Fruit fly (Drosophila melanogaster) whole organism, embryonic: ENCODE data around the gene waw.

ENCODE experiments used
- Antp ChIP-seq: fragments of 200-800 bp; sonication (Bioruptor generic); optimal IDR thresholded peaks from 3 replicates; lab custom pipeline; 2016; ENCODE audit warnings: missing biosample characterization, missing genetic modification characterization
- B-H2 ChIP-seq: fragments of 200-800 bp; sonication (Bioruptor generic); optimal IDR thresholded peaks from 2 replicates; lab custom pipeline; 2018; ENCODE audit warnings: missing biosample characterization, mild to moderate bottlenecking, missing genetic modification characterization
- BtbVII ChIP-seq: fragments of 200-800 bp; sonication (Bioruptor generic); optimal IDR thresholded peaks from 3 replicates; lab custom pipeline; 2017; ENCODE audit warnings: missing biosample characterization, mild to moderate bottlenecking, missing genetic modification characterization
- CG10147 ChIP-seq: fragments of 200-800 bp; sonication (Bioruptor generic); optimal IDR thresholded peaks from 2 replicates; lab custom pipeline; 2019; ENCODE audit warnings: missing biosample characterization, mild to moderate bottlenecking, missing genetic modification characterization, moderate library complexity
- CG10959 ChIP-seq: fragments of 200-800 bp; sonication (Bioruptor generic); IDR thresholded peaks from 2 replicates; pipeline ENCODE4 v1.3.6; 2022; ENCODE audit warnings: missing biosample characterization, missing genetic modification characterization
- CG11093 ChIP-seq: fragments of 200-800 bp; sonication (Bioruptor generic); IDR thresholded peaks from 3 replicates; pipeline ENCODE4 v1.3.6; 2022; ENCODE audit warnings: missing biosample characterization, missing genetic modification characterization
- CG11398 ChIP-seq: fragments of 200-800 bp; sonication (Bioruptor generic); optimal IDR thresholded peaks from 2 replicates; lab custom pipeline; 2016; ENCODE audit warnings: missing biosample characterization, missing genetic modification characterization
- CG11456 ChIP-seq: fragments of 200-800 bp; sonication (Bioruptor generic); IDR thresholded peaks from 3 replicates; pipeline ENCODE4 v1.3.6; 2022; ENCODE audit warnings: missing biosample characterization, missing genetic modification characterization
- CG11560 ChIP-seq: fragments of 200-800 bp; sonication (Bioruptor generic); IDR thresholded peaks from 3 replicates; pipeline ENCODE4 v1.3.6; 2022; ENCODE audit warnings: missing biosample characterization, missing genetic modification characterization
- CG12744 ChIP-seq: fragments of 200-800 bp; sonication (Bioruptor generic); optimal IDR thresholded peaks from 2 replicates; lab custom pipeline; 2016; ENCODE audit warnings: missing biosample characterization, missing genetic modification characterization
- CG13123 ChIP-seq: fragments of 200-800 bp; sonication (Bioruptor generic); optimal IDR thresholded peaks from 2 replicates; lab custom pipeline; 2016; ENCODE audit warnings: missing biosample characterization, missing genetic modification characterization
- CG14860 ChIP-seq: fragments of 200-800 bp; sonication (Bioruptor generic); IDR thresholded peaks from 3 replicates; pipeline ENCODE4 v1.3.6; 2022; ENCODE audit warnings: missing biosample characterization, missing genetic modification characterization; ENCODE audit not compliant: partially characterized antibody
- CG15073 ChIP-seq: fragments of 200-800 bp; sonication (Bioruptor generic); optimal IDR thresholded peaks from 2 replicates; lab custom pipeline; 2016; ENCODE audit warnings: missing biosample characterization, missing genetic modification characterization
- CG15269 ChIP-seq: fragments of 200-800 bp; sonication (Bioruptor generic); optimal IDR thresholded peaks from 2 replicates; lab custom pipeline; 2018; ENCODE audit warnings: missing biosample characterization, mild to moderate bottlenecking, missing genetic modification characterization, moderate library complexity
- CG1603 ChIP-seq: fragments of 200-800 bp; sonication (Bioruptor generic); optimal IDR thresholded peaks from 2 replicates; lab custom pipeline; 2019; ENCODE audit warnings: missing biosample characterization, mild to moderate bottlenecking, missing genetic modification characterization, moderate library complexity
- CG17359 ChIP-seq: fragments of 200-800 bp; sonication (Bioruptor generic); optimal IDR thresholded peaks from 3 replicates; lab custom pipeline; 2018; ENCODE audit warnings: missing biosample characterization, mild to moderate bottlenecking, missing genetic modification characterization, moderate library complexity
- CG17612 ChIP-seq: fragments of 200-800 bp; sonication (Bioruptor generic); IDR thresholded peaks from 2 replicates; pipeline ENCODE4 v1.3.6; 2022; ENCODE audit warnings: missing biosample characterization, missing genetic modification characterization
- CG2129 ChIP-seq: fragments of 200-800 bp; sonication (Bioruptor generic); IDR thresholded peaks from 2 replicates; pipeline ENCODE4 v1.3.6; 2022; ENCODE audit warnings: missing biosample characterization, missing genetic modification characterization; ENCODE audit not compliant: partially characterized antibody
- CG2678 ChIP-seq: fragments of 200-800 bp; sonication (Bioruptor generic); optimal IDR thresholded peaks from 3 replicates; lab custom pipeline; 2019; ENCODE audit warnings: missing biosample characterization, mild to moderate bottlenecking, missing genetic modification characterization, moderate library complexity
- CG30431 ChIP-seq: fragments of 200-800 bp; sonication (Bioruptor generic); optimal IDR thresholded peaks from 2 replicates; lab custom pipeline; 2017; ENCODE audit warnings: missing biosample characterization, missing genetic modification characterization
- CG31365 ChIP-seq: fragments of 200-800 bp; sonication (Bioruptor generic); optimal IDR thresholded peaks from 2 replicates; lab custom pipeline; 2018; ENCODE audit warnings: missing biosample characterization, mild to moderate bottlenecking, missing genetic modification characterization
- CG7357 ChIP-seq: fragments of 200-800 bp; sonication (Bioruptor generic); IDR thresholded peaks from 3 replicates; pipeline ENCODE4 v1.3.6; 2022; ENCODE audit warnings: missing biosample characterization, missing genetic modification characterization
- CG7372 ChIP-seq: fragments of 200-800 bp; sonication (Bioruptor generic); IDR thresholded peaks from 2 replicates; pipeline ENCODE4 v1.3.6; 2022; ENCODE audit warnings: missing biosample characterization, missing genetic modification characterization
- CG7745 ChIP-seq: fragments of 200-800 bp; sonication (Bioruptor generic); optimal IDR thresholded peaks from 2 replicates; lab custom pipeline; 2018; ENCODE audit warnings: missing biosample characterization, mild to moderate bottlenecking, missing genetic modification characterization, moderate library complexity
- CG8944 ChIP-seq: fragments of 200-800 bp; sonication (Bioruptor generic); optimal IDR thresholded peaks from 3 replicates; lab custom pipeline; 2016; ENCODE audit warnings: missing biosample characterization, missing genetic modification characterization
- CG9797 ChIP-seq: fragments of 200-800 bp; sonication (Bioruptor generic); optimal IDR thresholded peaks from 3 replicates; lab custom pipeline; 2018; ENCODE audit warnings: missing biosample characterization, mild to moderate bottlenecking, missing genetic modification characterization
- CG9876 ChIP-seq: fragments of 200-800 bp; sonication (Bioruptor generic); optimal IDR thresholded peaks from 2 replicates; lab custom pipeline; 2016; ENCODE audit warnings: missing biosample characterization, missing genetic modification characterization
- CG9932 ChIP-seq: fragments of 200-800 bp; sonication (Bioruptor generic); IDR thresholded peaks from 2 replicates; pipeline ENCODE4 v1.3.6; 2022; ENCODE audit warnings: missing biosample characterization, missing genetic modification characterization
- CTCF ChIP-seq: fragments of 200-800 bp; sonication (Bioruptor generic); optimal IDR thresholded peaks from 2 replicates; lab custom pipeline; 2017; ENCODE audit warnings: missing biosample characterization, mild to moderate bottlenecking, missing genetic modification characterization, moderate library complexity
- D ChIP-seq, 2 experiments: fragments of 200-800 bp in 1 of 2; fragments of >200 bp in 1 of 2; sonication (Bioruptor generic) in 1 of 2; optimal IDR thresholded peaks; 2 replicates in 1 of 2; 3 replicates in 1 of 2; lab custom pipeline; 2017; ENCODE audit warnings: mild to moderate bottlenecking in 1 of 2, missing biosample characterization in 1 of 2, missing genetic modification characterization in 1 of 2, missing genetic modification reagents in 1 of 2
- Dfd ChIP-seq, 2 experiments: fragments of >200 bp; optimal IDR thresholded peaks; 2 replicates each; lab custom pipeline; 2017; ENCODE audit warnings: missing biosample characterization in 2 of 2, missing genetic modification characterization in 2 of 2
- Ets97D ChIP-seq: fragments of 200-800 bp; sonication (Bioruptor generic); optimal IDR thresholded peaks from 3 replicates; lab custom pipeline; 2016; ENCODE audit warnings: missing biosample characterization, missing genetic modification characterization
- Hey ChIP-seq: fragments of 200-800 bp; sonication (Bioruptor generic); optimal IDR thresholded peaks from 3 replicates; lab custom pipeline; 2018; ENCODE audit warnings: missing biosample characterization, mild to moderate bottlenecking, missing genetic modification characterization
- Hsf ChIP-seq: fragments of 200-800 bp; sonication (Bioruptor generic); optimal IDR thresholded peaks from 3 replicates; lab custom pipeline; 2016; ENCODE audit warnings: missing biosample characterization, missing genetic modification characterization
- Max ChIP-seq: fragments of 200-800 bp; sonication (Bioruptor generic); optimal IDR thresholded peaks from 2 replicates; lab custom pipeline; 2016; ENCODE audit warnings: missing biosample characterization, mild to moderate bottlenecking, missing genetic modification characterization
- Sry-δ ChIP-seq: fragments of 200-800 bp; sonication (Bioruptor generic); optimal IDR thresholded peaks from 2 replicates; lab custom pipeline; 2016; ENCODE audit warnings: missing biosample characterization, missing genetic modification characterization
- ap ChIP-seq: fragments of 200-800 bp; sonication (Bioruptor generic); IDR thresholded peaks from 2 replicates; pipeline ENCODE4 v1.3.6; 2022; ENCODE audit warnings: missing biosample characterization, missing genetic modification characterization
- bowl ChIP-seq: fragments of 200-800 bp; sonication (Bioruptor generic); IDR thresholded peaks from 2 replicates; pipeline ENCODE4 v1.3.6; 2022; ENCODE audit warnings: missing biosample characterization, missing genetic modification characterization
- ems ChIP-seq: fragments of 200-800 bp; sonication (Bioruptor generic); optimal IDR thresholded peaks from 3 replicates; lab custom pipeline; 2016; ENCODE audit warnings: missing biosample characterization, missing genetic modification characterization
- en ChIP-seq: fragments of 200-800 bp; sonication (Bioruptor generic); optimal IDR thresholded peaks from 2 replicates; lab custom pipeline; 2016; ENCODE audit warnings: missing biosample characterization, missing genetic modification characterization
- fd96Cb ChIP-seq: fragments of 200-800 bp; sonication (Bioruptor generic); optimal IDR thresholded peaks from 2 replicates; lab custom pipeline; 2018; ENCODE audit warnings: missing biosample characterization, mild to moderate bottlenecking, missing genetic modification characterization, moderate library complexity
- gsb-n ChIP-seq: fragments of 200-800 bp; sonication (Bioruptor generic); optimal IDR thresholded peaks from 3 replicates; lab custom pipeline; 2018; ENCODE audit warnings: missing biosample characterization, mild to moderate bottlenecking, missing genetic modification characterization
- hth ChIP-seq: fragments of >200 bp; optimal IDR thresholded peaks from 2 replicates; lab custom pipeline; 2017; ENCODE audit warnings: inconsistent platforms
- jumu ChIP-seq: fragments of 200-800 bp; sonication (Bioruptor generic); optimal IDR thresholded peaks from 3 replicates; lab custom pipeline; 2016; ENCODE audit warnings: missing biosample characterization, missing genetic modification characterization
- maf-S ChIP-seq: fragments of 200-800 bp; sonication (Bioruptor generic); optimal IDR thresholded peaks from 2 replicates; lab custom pipeline; 2016; ENCODE audit warnings: missing biosample characterization, missing genetic modification characterization
- rib ChIP-seq: fragments of 200-800 bp; sonication (Bioruptor generic); IDR thresholded peaks from 2 replicates; pipeline ENCODE4 v1.3.6; 2022; ENCODE audit warnings: missing biosample characterization, missing genetic modification characterization
- sqz ChIP-seq: fragments of 200-800 bp; sonication (Bioruptor generic); optimal IDR thresholded peaks from 3 replicates; lab custom pipeline; 2018; ENCODE audit warnings: missing biosample characterization, mild to moderate bottlenecking, missing genetic modification characterization
- stc ChIP-seq: fragments of 200-800 bp; sonication (Bioruptor generic); IDR thresholded peaks from 2 replicates; pipeline ENCODE4 v1.3.6; 2022; ENCODE audit warnings: missing biosample characterization, missing genetic modification characterization
- tap ChIP-seq: fragments of 200-800 bp; optimal IDR thresholded peaks from 3 replicates; lab custom pipeline; 2019; ENCODE audit warnings: missing biosample characterization, mild to moderate bottlenecking, missing genetic modification characterization, moderate library complexity
- tx ChIP-seq: fragments of 200-800 bp; sonication (Bioruptor generic); optimal IDR thresholded peaks from 2 replicates; lab custom pipeline; 2016; ENCODE audit warnings: missing biosample characterization, missing genetic modification characterization
- vvl ChIP-seq: fragments of 200-800 bp; sonication (Bioruptor generic); IDR thresholded peaks from 2 replicates; pipeline ENCODE4 v1.3.6; 2022; ENCODE audit warnings: missing biosample characterization, missing genetic modification characterization

The waw gene

dm6 chrX:21319202-21319772, 43.5 kb upstream of the waw start, which contains the start of the genes SLIRP1 and anox (continued):
- TF ChIP-seq CG12744 (GFP tag; lab: Kevin White, UChicago) (peak; percentile 67), CTCF (GFP tag; lab: Kevin White, UChicago) (peak; percentile 36), CG13123 (GFP tag; lab: Kevin White, UChicago) (peak; percentile 35), rib (GFP tag; lab: Robert Waterston, UW) (0 out of 2 replicates have a peak, but pooled peaks have one; percentile 33), CG15073 (GFP tag; lab: Kevin White, UChicago) (peak; percentile 7), CG7357 (GFP tag; lab: Robert Waterston, UW) (peak; percentile 76), bowl (0 out of 2 replicates have a peak, but pooled peaks have one; percentile 8), CG11456 (GFP tag; lab: Robert Waterston, UW) (peak; percentile 79; the same call in 1 of the 3 replicates), gsb-n (peak; percentile 83), sqz (GFP tag; lab: Kevin White, UChicago) (peak; percentile 59), CG30431 (peak; percentile 70), B-H2 (peak; percentile 61), fd96Cb (tag; lab: Kevin White, UChicago) (peak; percentile 89), stc (peak; percentile 58), CG9932 (GFP tag; lab: Robert Waterston, UW) (peak; percentile 86), Sry-δ (GFP tag; lab: Kevin White, UChicago) (peak; percentile 30), CG8944 (GFP tag; lab: Kevin White, UChicago) (peak; percentile 60), CG10959 (no peak), D (optimal IDR thresholded peaks at IDR 0.05; lab: Kevin White, UChicago) (no peak), D (GFP tag; optimal IDR thresholded peaks at IDR 0.05; lab: Kevin White, UChicago) (peak; percentile 85), CG17612 (no peak), jumu (GFP tag; lab: Kevin White, UChicago) (peak; percentile 67), CG1603 (peak; percentile 66), CG11560 (tag; lab: Robert Waterston, UW) (0 out of 3 replicates have a peak, but pooled peaks have one; percentile 48), Ets97D (GFP tag; lab: Kevin White, UChicago) (peak; percentile 35), tx (peak; percentile 69), CG11398 (GFP tag; lab: Kevin White, UChicago) (peak; percentile 50), CG14860 (GFP tag; lab: Robert Waterston, UW) (no peak), Antp (GFP tag; lab: Kevin White, UChicago) (peak; percentile 65), CG9797 (GFP tag; lab: Kevin White, UChicago) (peak; percentile 14), vvl (peak; percentile 80), CG2129 (GFP tag; lab: Robert Waterston, UW) (no peak), tap (tag; lab: Kevin White, UChicago) (peak; percentile 81), CG17359 (tag; lab: Kevin White, UChicago) (peak; percentile 80), hth (lab: Kevin White, UChicago) (no peak), en (GFP tag; lab: Kevin White, UChicago) (peak; percentile 57), ems (peak; percentile 54), CG10147 (GFP tag; lab: Kevin White, UChicago) (peak; percentile 92), CG31365 (tag; lab: Kevin White, UChicago) (peak; percentile 46), ap (GFP tag; lab: Robert Waterston, UW) (peak; percentile 42; the same call in 1 of the 2 replicates), Hey (tag; lab: Kevin White, UChicago) (no peak), CG7745 (no peak), Hsf (GFP tag; lab: Kevin White, UChicago) (peak; percentile 89), maf-S (peak; percentile 69), Max (GFP tag; lab: Kevin White, UChicago) (peak; percentile 75), CG2678 (tag; lab: Kevin White, UChicago) (peak; percentile 95), CG15269 (tag; lab: Kevin White, UChicago) (peak; percentile 89), Dfd (GFP tag; optimal IDR thresholded peaks at IDR 0.05; lab: Kevin White, UChicago) (no peak), CG9876 (GFP tag; lab: Kevin White, UChicago) (peak; percentile 45), BtbVII (peak; percentile 79), CG11093 (GFP tag; lab: Robert Waterston, UW) (peak; percentile 67), CG7372 (peak; percentile 80)
